Worm (Caenorhabditis elegans): ENCODE data around the gene odr-8.

The odr-8 gene

ce11 chrIV:6572655-6573054, 9.8 kb downstream of the odr-8 start:
- TF ChIP-seq drap-1 (GFP tag; optimal IDR thresholded peaks at IDR 0.05), result no peak
- no peak for TF ChIP-seq sptf-1 (tag; optimal IDR thresholded peaks at IDR 0.05)
- no peak for TF ChIP-seq elt-1 (tag; optimal IDR thresholded peaks at IDR 0.05; ENCODE audit: borderline replicate concordance, insufficient read depth)
- TF ChIP-seq nhr-237 (tag; optimal IDR thresholded peaks at IDR 0.05), result no peak
- TF ChIP-seq nhr-28 (tag; optimal IDR thresholded peaks at IDR 0.05), result no peak
- no peak for TF ChIP-seq ham-2 (GFP tag; optimal IDR thresholded peaks at IDR 0.05)
- TF ChIP-seq mab-5 (tag; optimal IDR thresholded peaks at IDR 0.05), result no peak
- no peak for TF ChIP-seq mep-1 (tag; optimal IDR thresholded peaks at IDR 0.05)
- no peak for TF ChIP-seq lin-32 (GFP tag; optimal IDR thresholded peaks at IDR 0.05)
- TF ChIP-seq bed-3 (GFP tag; optimal IDR thresholded peaks at IDR 0.05), result no peak
- TF ChIP-seq M03D4.4 (tag; optimal IDR thresholded peaks at IDR 0.05), result no peak
- no peak for TF ChIP-seq ztf-11 (tag; optimal IDR thresholded peaks at IDR 0.05)
- TF ChIP-seq cnd-1 (tag; optimal IDR thresholded peaks at IDR 0.05), result no peak
- no peak for TF ChIP-seq unc-39 (tag; optimal IDR thresholded peaks at IDR 0.05)
- no peak for TF ChIP-seq zip-8 (tag; optimal IDR thresholded peaks at IDR 0.05)
- no peak for TF ChIP-seq sem-2 (GFP tag; optimal IDR thresholded peaks at IDR 0.05)
- TF ChIP-seq snpc-4 (tag; optimal IDR thresholded peaks at IDR 0.05), result no peak
- no peak for TF ChIP-seq tbx-8 (GFP tag; optimal IDR thresholded peaks at IDR 0.05)
- no peak for TF ChIP-seq lin-13 (tag; optimal IDR thresholded peaks at IDR 0.05)

ce11 chrIV:6572238-6572637, 10.3 kb downstream of the odr-8 start, which contains the start of gene bicd-1:
bicd-1 (minus strand) TSS chrIV:6572338.
- no peak for TF ChIP-seq ceh-39 (tag; optimal IDR thresholded peaks at IDR 0.05)
- TF ChIP-seq unc-39 (tag; optimal IDR thresholded peaks at IDR 0.05), result no peak
- no peak for TF ChIP-seq sem-2 (GFP tag; optimal IDR thresholded peaks at IDR 0.05)
- TF ChIP-seq nhr-237 (tag; optimal IDR thresholded peaks at IDR 0.05), result no peak
- no peak for TF ChIP-seq elt-3 (tag; optimal IDR thresholded peaks at IDR 0.05)
- no peak for TF ChIP-seq ces-1 (GFP tag; optimal IDR thresholded peaks at IDR 0.05)
- no peak for TF ChIP-seq unc-120 (tag; optimal IDR thresholded peaks at IDR 0.05; ENCODE audit: poor library complexity, severe bottlenecking)
- no peak for TF ChIP-seq ztf-11 (tag; optimal IDR thresholded peaks at IDR 0.05)
- no peak for TF ChIP-seq nhr-28 (tag; optimal IDR thresholded peaks at IDR 0.05)

ce11 chrIV:6565605-6566004, 16.9 kb downstream of the odr-8 start:
- TF ChIP-seq mls-2 (tag; optimal IDR thresholded peaks at IDR 0.05), result no peak
- TF ChIP-seq lsy-2 (tag; optimal IDR thresholded peaks at IDR 0.05), result no peak
- TF ChIP-seq elt-3 (tag; optimal IDR thresholded peaks at IDR 0.05), result no peak
- TF ChIP-seq lin-13 (tag; optimal IDR thresholded peaks at IDR 0.05), result no peak
- TF ChIP-seq nhr-28 (tag; optimal IDR thresholded peaks at IDR 0.05), result no peak
- no peak for TF ChIP-seq ztf-11 (tag; optimal IDR thresholded peaks at IDR 0.05)
- no peak for TF ChIP-seq unc-62 (GFP tag; optimal IDR thresholded peaks at IDR 0.05)
- no peak for TF ChIP-seq tbx-8 (GFP tag; optimal IDR thresholded peaks at IDR 0.05)
- no peak for TF ChIP-seq blmp-1 (tag; optimal IDR thresholded peaks at IDR 0.05)

ce11 chrIV:6562039-6562438, 20.5 kb downstream of the odr-8 start:
- no peak for TF ChIP-seq lin-32 (GFP tag; optimal IDR thresholded peaks at IDR 0.05)
- no peak for TF ChIP-seq lin-13 (tag; optimal IDR thresholded peaks at IDR 0.05)
- no peak for TF ChIP-seq sptf-1 (tag; optimal IDR thresholded peaks at IDR 0.05)
- TF ChIP-seq unc-120 (tag; optimal IDR thresholded peaks at IDR 0.05; ENCODE audit: poor library complexity, severe bottlenecking), result no peak
- TF ChIP-seq elt-1 (tag; optimal IDR thresholded peaks at IDR 0.05; ENCODE audit: borderline replicate concordance, insufficient read depth), result no peak
- no peak for TF ChIP-seq flh-1 (GFP tag; optimal IDR thresholded peaks at IDR 0.05)
- no peak for TF ChIP-seq ham-2 (GFP tag; optimal IDR thresholded peaks at IDR 0.05)
- TF ChIP-seq nhr-12 (tag; optimal IDR thresholded peaks at IDR 0.05), result no peak
- TF ChIP-seq elt-3 (tag; optimal IDR thresholded peaks at IDR 0.05), result no peak
- no peak for TF ChIP-seq snpc-4 (tag; optimal IDR thresholded peaks at IDR 0.05)
- no peak for TF ChIP-seq nhr-237 (tag; optimal IDR thresholded peaks at IDR 0.05)
- no peak for TF ChIP-seq ces-1 (GFP tag; optimal IDR thresholded peaks at IDR 0.05)
- no peak for TF ChIP-seq zip-8 (tag; optimal IDR thresholded peaks at IDR 0.05)
- no peak for TF ChIP-seq ztf-11 (tag; optimal IDR thresholded peaks at IDR 0.05)

DNA sequence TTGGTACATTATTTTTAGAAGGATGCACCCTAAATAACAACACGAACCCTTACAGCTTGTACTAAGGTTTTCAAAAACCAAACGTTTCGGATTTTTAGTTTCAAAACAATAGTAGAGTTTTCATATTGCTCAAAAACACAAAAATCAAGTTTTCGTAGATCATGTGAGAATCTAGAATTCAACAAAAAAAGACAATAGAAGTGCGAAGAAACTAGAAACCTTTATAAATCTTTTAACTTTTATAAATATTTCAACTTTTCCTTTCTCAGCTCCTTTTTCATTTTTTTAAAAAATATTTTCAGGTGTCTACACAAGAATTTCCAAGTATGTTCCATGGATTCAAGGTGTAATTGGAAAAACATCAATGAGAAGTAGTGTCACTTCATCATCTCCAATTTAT, 22.1 kb downstream of the odr-8 start, which contains the start of gene best-9:
TSS of gene best-9 (plus strand) at position 301 of the 400 bp plus-strand sequence.
- TF ChIP-seq ceh-43 (GFP tag; optimal IDR thresholded peaks at IDR 0.05) (no peak), hlh-1 (tag; optimal IDR thresholded peaks at IDR 0.05) (no peak), lin-32 (GFP tag; optimal IDR thresholded peaks at IDR 0.05) (no peak), ztf-11 (tag; optimal IDR thresholded peaks at IDR 0.05) (no peak), sptf-1 (tag; optimal IDR thresholded peaks at IDR 0.05) (no peak), elt-1 (tag; optimal IDR thresholded peaks at IDR 0.05; ENCODE audit: borderline replicate concordance, insufficient read depth) (no peak), tbx-8 (GFP tag; optimal IDR thresholded peaks at IDR 0.05) (no peak), mls-2 (tag; optimal IDR thresholded peaks at IDR 0.05) (no peak), snpc-4 (tag; optimal IDR thresholded peaks at IDR 0.05) (no peak), ceh-83 (GFP tag; optimal IDR thresholded peaks at IDR 0.05) (no peak), unc-120 (tag; optimal IDR thresholded peaks at IDR 0.05; ENCODE audit: poor library complexity, severe bottlenecking) (no peak), cnd-1 (tag; optimal IDR thresholded peaks at IDR 0.05) (no peak), ces-1 (GFP tag; optimal IDR thresholded peaks at IDR 0.05) (no peak), bed-3 (GFP tag; optimal IDR thresholded peaks at IDR 0.05) (no peak), nhr-76 (tag; optimal IDR thresholded peaks at IDR 0.05) (no peak), unc-62 (GFP tag; optimal IDR thresholded peaks at IDR 0.05) (no peak), drap-1 (GFP tag; optimal IDR thresholded peaks at IDR 0.05) (no peak), flh-1 (GFP tag; optimal IDR thresholded peaks at IDR 0.05) (no peak), lin-13 (tag; optimal IDR thresholded peaks at IDR 0.05) (no peak)

All from whole organism, mixed stage, embryonic.